Fruit fly (Drosophila melanogaster): ENCODE data around the gene Cpr78Cc.

The Cpr78Cc gene

dm6 chr3L:21259257-21259656, 41.1 kb upstream of the Cpr78Cc start (continued):
- TF ChIP-seq gem (tag; optimal IDR thresholded peaks at IDR 0.05) (peak; percentile 38), oc (tag; optimal IDR thresholded peaks at IDR 0.05) (peak; percentile 37), cg (GFP tag; optimal IDR thresholded peaks at IDR 0.05) (peak; percentile 26), CG15601 (tag; optimal IDR thresholded peaks at IDR 0.05) (peak; percentile 23), fd64A (GFP tag; optimal IDR thresholded peaks at IDR 0.05) (peak; percentile 37), cas (GFP tag; IDR thresholded peaks at IDR 0.05) (no peak)

dm6 chr3L:21261403-21262164, 38.8 kb upstream of the Cpr78Cc start:
- TF ChIP-seq fd64A (GFP tag; optimal IDR thresholded peaks at IDR 0.05): no peak
- no peak for TF ChIP-seq CG30020 (tag; optimal IDR thresholded peaks at IDR 0.05)
- TF ChIP-seq esg (GFP tag; conservative IDR thresholded peaks at IDR 0.05): no peak
- peak; percentile 63; the same call in 1 of the 4 replicates for TF ChIP-seq chinmo (GFP tag; IDR thresholded peaks at IDR 0.05; ENCODE audit: partially characterized antibody)
- no peak for TF ChIP-seq grau (tag; optimal IDR thresholded peaks at IDR 0.05)
- TF ChIP-seq CG34422 (GFP tag; IDR thresholded peaks at IDR 0.05): peak; percentile 18; the same call in 1 of the 3 replicates
- TF ChIP-seq CG18011 (GFP tag; optimal IDR thresholded peaks at IDR 0.05): no peak
- peak; percentile 80 for TF ChIP-seq Awh (GFP tag; IDR thresholded peaks at IDR 0.05)
- peak in 1 of 2 experiments; percentile 39 for TF ChIP-seq Pdp1 (GFP tag; optimal IDR thresholded peaks at IDR 0.05)
- no peak for TF ChIP-seq lab (GFP tag; optimal IDR thresholded peaks at IDR 0.05)
- peak; percentile 39; the same call in 1 of the 2 replicates for TF ChIP-seq CG4360 (GFP tag; IDR thresholded peaks at IDR 0.05)
- peak in 1 of 2 experiments; percentile 63 for TF ChIP-seq Hr78 (GFP tag; optimal IDR thresholded peaks at IDR 0.05)
- no peak for TF ChIP-seq CoRest (tag; optimal IDR thresholded peaks at IDR 0.05)
- no peak for TF ChIP-seq CG34376 (GFP tag; optimal IDR thresholded peaks at IDR 0.05)
- TF ChIP-seq Eip74EF (GFP tag; optimal IDR thresholded peaks at IDR 0.05): peak in 1 of 2 experiments; percentile 55
- TF ChIP-seq eve (GFP tag; optimal IDR thresholded peaks at IDR 0.05): no peak
- TF ChIP-seq CG12769 (tag; optimal IDR thresholded peaks at IDR 0.05): peak; percentile 1
- TF ChIP-seq ci (GFP tag; IDR thresholded peaks at IDR 0.05): peak; percentile 57; the same call in 1 of the 3 replicates
- TF ChIP-seq CG10366 (GFP tag; IDR thresholded peaks at IDR 0.05): no peak
- peak; percentile 28 for TF ChIP-seq CG10543 (GFP tag; optimal IDR thresholded peaks at IDR 0.05)
- TF ChIP-seq jumu (GFP tag; optimal IDR thresholded peaks at IDR 0.05): no peak
- peak; percentile 29 for TF ChIP-seq CG3838 (GFP tag; optimal IDR thresholded peaks at IDR 0.05)
- TF ChIP-seq ftz-f1 (GFP tag; optimal IDR thresholded peaks at IDR 0.05): no peak
- no peak for TF ChIP-seq ap (GFP tag; IDR thresholded peaks at IDR 0.05)
- TF ChIP-seq zfh1 (GFP tag; IDR thresholded peaks at IDR 0.05): 0 out of 3 replicates have a peak, but pooled peaks have one; percentile 11
- TF ChIP-seq gro (GFP tag; optimal IDR thresholded peaks at IDR 0.05): no peak
- TF ChIP-seq CG7987 (GFP tag; optimal IDR thresholded peaks at IDR 0.05): no peak
- TF ChIP-seq CG7372 (GFP tag; IDR thresholded peaks at IDR 0.05): peak; percentile 40; the same call in 1 of the 2 replicates
- no peak for TF ChIP-seq hth (optimal IDR thresholded peaks at IDR 0.05)
- no peak for TF ChIP-seq Side (GFP tag; optimal IDR thresholded peaks at IDR 0.05)
- no peak for TF ChIP-seq CG2712 (tag; optimal IDR thresholded peaks at IDR 0.05)
- TF ChIP-seq unc-4 (GFP tag; IDR thresholded peaks at IDR 0.05; ENCODE audit: partially characterized antibody): no peak
- TF ChIP-seq Antp (GFP tag; optimal IDR thresholded peaks at IDR 0.05): no peak
- TF ChIP-seq CG2199 (GFP tag; IDR thresholded peaks at IDR 0.05): peak; percentile 85; the same call in 2 of the 3 replicates
- TF ChIP-seq E2f1 (GFP tag; IDR thresholded peaks at IDR 0.05): no peak
- no peak for TF ChIP-seq ato (GFP tag; IDR thresholded peaks at IDR 0.05; ENCODE audit: partially characterized antibody)
- TF ChIP-seq al (GFP tag; IDR thresholded peaks at IDR 0.05): no peak
- TF ChIP-seq CG8359 (GFP tag; optimal IDR thresholded peaks at IDR 0.05; ENCODE audit: borderline replicate concordance): no peak
- peak; percentile 61 for TF ChIP-seq pros (GFP tag; optimal IDR thresholded peaks at IDR 0.05)
- peak; percentile 57 for TF ChIP-seq grn (GFP tag; optimal IDR thresholded peaks at IDR 0.05)
- no peak for TF ChIP-seq CG3163 (GFP tag; optimal IDR thresholded peaks at IDR 0.05)
- TF ChIP-seq pho (GFP tag; optimal IDR thresholded peaks at IDR 0.05): no peak
